Fruit fly (Drosophila melanogaster): ENCODE measurements around the gene Rrp45.

DNA sequence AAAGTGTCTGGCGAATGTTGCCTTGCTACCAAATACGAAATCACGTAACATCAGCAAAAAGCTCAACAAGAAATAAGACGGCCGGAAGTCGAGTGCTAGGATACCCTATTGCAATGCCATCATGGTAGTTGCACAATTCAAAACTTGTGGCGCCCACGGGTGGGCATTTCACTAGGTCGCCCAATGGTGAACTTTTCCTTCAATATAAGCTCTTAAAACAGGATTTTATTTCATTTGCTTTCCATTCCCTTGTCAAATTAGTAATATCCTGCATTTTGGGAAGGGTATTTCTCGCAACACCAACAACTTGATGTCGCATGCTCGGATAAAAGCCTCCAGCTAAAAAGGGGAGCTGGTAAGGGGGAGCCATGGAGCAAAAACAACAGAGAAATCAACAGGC is 29.5 kb downstream of the Rrp45 start:
- TF ChIP-seq Dll (optimal IDR thresholded peaks at IDR 0.05), result no peak
- TF ChIP-seq CG8478 (optimal IDR thresholded peaks at IDR 0.05), result no peak

Measured in whole organism.